Fruit fly (Drosophila melanogaster) whole organism, prepupa: ENCODE data around the gene CG42246.

Experiments
- Blimp-1 ChIP-seq: fragments of 200-800 bp; sonication (Bioruptor generic); optimal IDR thresholded peaks from 3 replicates; lab custom pipeline; 2017; ENCODE audit warnings: missing biosample characterization, missing genetic modification characterization, mild to moderate bottlenecking, moderate library complexity, missing genetic modification reagents
- CG3032 ChIP-seq: fragments of 200-800 bp; optimal IDR thresholded peaks from 2 replicates; lab custom pipeline; 2019; ENCODE audit warnings: missing biosample characterization, mild to moderate bottlenecking, missing genetic modification characterization, moderate library complexity
- CG8119 ChIP-seq: fragments of 200-800 bp; sonication (Bioruptor generic); IDR thresholded peaks from 3 replicates; pipeline ENCODE4 v1.3.6; 2022; ENCODE audit warnings: missing biosample characterization, missing genetic modification characterization
- OdsH ChIP-seq: fragments of 200-800 bp; sonication (Bioruptor generic); optimal IDR thresholded peaks from 3 replicates; lab custom pipeline; 2016; ENCODE audit warnings: missing biosample characterization, missing genetic modification characterization

dm6 chrX:7425643-7426042, 13.9 kb upstream of the CG42246 start, which contains the start of gene CG32726:
- no peak for TF ChIP-seq Blimp-1 (GFP tag; lab: Kevin White, UChicago)
- TF ChIP-seq CG8119 (GFP tag; lab: Robert Waterston, UW) = no peak
- no peak for TF ChIP-seq OdsH
- no peak for TF ChIP-seq CG3032 (tag; lab: Kevin White, UChicago)
